Worm (Caenorhabditis elegans): ENCODE data around the gene Y67D2.2.

ce11 chrIII:1575651-1576050 is 17.1 kb downstream of the Y67D2.2 start:
- no peak for TF ChIP-seq unc-62 (GFP tag; optimal IDR thresholded peaks at IDR 0.05)
- no peak for TF ChIP-seq nhr-237 (tag; optimal IDR thresholded peaks at IDR 0.05)
- TF ChIP-seq isw-1 (GFP tag; IDR thresholded peaks at IDR 0.05), result no peak
- TF ChIP-seq aly-2 (tag; optimal IDR thresholded peaks at IDR 0.05), result no peak
- TF ChIP-seq C16A3.4 (tag; optimal IDR thresholded peaks at IDR 0.05), result no peak
- TF ChIP-seq efl-3 (GFP tag; optimal IDR thresholded peaks at IDR 0.05), result no peak
- no peak for TF ChIP-seq nhr-76 (tag; optimal IDR thresholded peaks at IDR 0.05)
- no peak for TF ChIP-seq lin-39 (tag; optimal IDR thresholded peaks at IDR 0.05)
- no peak for TF ChIP-seq unc-130 (tag; optimal IDR thresholded peaks at IDR 0.05)
